Worm (Caenorhabditis elegans) whole organism, early embryonic: ENCODE results near the gene cyp-13A1.
"Not testable (repeated sequence)": the region's sequence is repeated elsewhere in the genome, so short reads cannot be mapped to it uniquely, and the experiment has no call there.

Source experiments
- B0310.2 ChIP-seq: sonication (generic microtip); optimal IDR thresholded peaks from 2 replicates; lab custom pipeline; 2016; ENCODE audit warnings: mild to moderate bottlenecking, missing genetic modification characterization, missing compliant biosample characterization
- F13C5.2 ChIP-seq: sonication (generic microtip); optimal IDR thresholded peaks from 2 replicates; lab custom pipeline; 2017; ENCODE audit warnings: mild to moderate bottlenecking, missing genetic modification characterization, inconsistent platforms, missing compliant biosample characterization
- aly-1 ChIP-seq: sonication (generic microtip); optimal IDR thresholded peaks from 2 replicates; lab custom pipeline; 2016; ENCODE audit warnings: missing genetic modification characterization, missing compliant biosample characterization
- ama-1 ChIP-seq: fragments of 150-350 bp; optimal IDR thresholded peaks from 2 replicates; lab custom pipeline; 2014
- ceh-13 ChIP-seq: fragments of 200-800 bp; sonication (Bioruptor generic); optimal IDR thresholded peaks from 2 replicates; lab custom pipeline; 2018; ENCODE audit warnings: mild to moderate bottlenecking, missing genetic modification characterization, missing compliant biosample characterization
- ceh-36 ChIP-seq: sonication (generic microtip); optimal IDR thresholded peaks from 2 replicates; lab custom pipeline; 2016; ENCODE audit warnings: missing genetic modification characterization, inconsistent platforms, missing compliant biosample characterization
- ets-7 ChIP-seq: sonication (generic microtip); optimal IDR thresholded peaks from 2 replicates; lab custom pipeline; 2016; ENCODE audit warnings: missing genotype, missing genetic modification characterization, missing compliant biosample characterization
- flt-1 ChIP-seq: fragments of 200-800 bp; sonication (Bioruptor generic); IDR thresholded peaks from 2 replicates; pipeline ENCODE4 v1.3.6; 2022; ENCODE audit warnings: missing genetic modification characterization, missing compliant biosample characterization
- hmbx-1 ChIP-seq: sonication (generic microtip); optimal IDR thresholded peaks from 2 replicates; lab custom pipeline; 2016; ENCODE audit warnings: mild to moderate bottlenecking, missing genetic modification characterization, missing compliant biosample characterization
- hmg-4 ChIP-seq: fragments of 200-800 bp; sonication (Bioruptor generic); optimal IDR thresholded peaks from 2 replicates; lab custom pipeline; 2018; ENCODE audit warnings: mild to moderate bottlenecking, missing genetic modification characterization, missing compliant biosample characterization
- hnd-1 ChIP-seq: sonication (generic microtip); optimal IDR thresholded peaks from 2 replicates; lab custom pipeline; 2016; ENCODE audit warnings: missing genetic modification characterization, missing compliant biosample characterization
- pes-1 ChIP-seq: fragments of 200-800 bp; sonication (Bioruptor generic); IDR thresholded peaks from 2 replicates; pipeline ENCODE4 v1.3.6; 2022; ENCODE audit warnings: missing genetic modification reagents, missing genetic modification characterization, missing compliant biosample characterization
- scrt-1 ChIP-seq: fragments of 200-800 bp; sonication (Bioruptor generic); IDR thresholded peaks from 2 replicates; pipeline ENCODE4 v1.3.6; 2022; ENCODE audit warnings: missing genetic modification characterization, missing compliant biosample characterization
- sea-1 ChIP-seq: fragments of 200-800 bp; sonication (Bioruptor generic); conservative IDR thresholded peaks from 2 replicates; pipeline ENCODE4 v1.3.6; 2022; ENCODE audit warnings: missing genetic modification characterization, missing compliant biosample characterization
- tbx-11 ChIP-seq: fragments of 200-800 bp; sonication (Bioruptor generic); IDR thresholded peaks from 2 replicates; pipeline ENCODE4 v1.3.6; 2022; ENCODE audit warnings: missing genetic modification characterization, missing compliant biosample characterization
- tbx-37 ChIP-seq: fragments of 200-800 bp; sonication (Bioruptor generic); conservative IDR thresholded peaks from 2 replicates; pipeline ENCODE4 v1.3.6; 2022; ENCODE audit warnings: missing genetic modification reagents, missing genetic modification characterization, missing compliant biosample characterization
- tra-4 ChIP-seq: sonication (generic microtip); optimal IDR thresholded peaks from 2 replicates; lab custom pipeline; 2017; ENCODE audit warnings: missing genetic modification characterization, missing compliant biosample characterization

Gene cyp-13A1

DNA sequence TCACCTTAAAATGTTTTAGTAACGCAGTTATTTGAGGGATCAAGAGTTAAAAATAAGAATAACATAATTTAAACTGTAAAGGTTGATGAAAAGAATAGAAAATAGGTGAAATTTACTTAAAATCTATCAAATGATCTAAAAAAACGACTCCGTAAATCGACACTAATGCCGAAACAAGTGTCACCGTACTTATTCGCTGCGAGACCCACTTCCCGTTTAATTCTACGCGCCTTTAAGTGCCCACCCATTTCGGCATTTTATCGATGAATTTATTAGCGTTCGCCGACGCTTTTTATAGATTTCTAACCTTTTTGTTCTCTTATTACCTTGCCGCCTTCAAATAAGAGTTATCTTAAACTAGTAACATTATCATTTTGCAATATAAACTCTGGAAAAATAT lies 35.7 kb downstream of the cyp-13A1 start, which contains the start of the genes Y53C12B.1 and nos-3:
TSS of gene Y53C12B.1 (minus strand) at position 10 of the 400 bp plus-strand sequence.
TSS of gene nos-3 (plus strand) at position 248 of the 400 bp plus-strand sequence.
- TF ChIP-seq flt-1 (GFP tag; lab: Robert Waterston, UW): no peak
- TF ChIP-seq aly-1 (tag; lab: Kevin White, UChicago): no peak
- TF ChIP-seq ceh-13: no peak

ce11 chrII:9742784-9743183 lies 39.0 kb downstream of the cyp-13A1 start, which contains the start of gene pno-1:
TSS of gene pno-1 (minus strand) at chrII:9742884.
- no peak for TF ChIP-seq flt-1 (GFP tag; lab: Robert Waterston, UW)
- TF ChIP-seq ets-7 (tag; lab: Kevin White, UChicago): no peak
- TF ChIP-seq pes-1 (GFP tag; lab: Robert Waterston, UW): no peak
- no peak for TF ChIP-seq ceh-36
- TF ChIP-seq sea-1 (GFP tag; lab: Robert Waterston, UW): no peak
- TF ChIP-seq tbx-37: no peak
- no peak for TF ChIP-seq B0310.2 (tag; lab: Kevin White, UChicago)
- no peak for TF ChIP-seq hmbx-1
- TF ChIP-seq tra-4 (tag; lab: Kevin White, UChicago): no peak
- TF ChIP-seq ama-1: no peak
- TF ChIP-seq F13C5.2 (tag; lab: Kevin White, UChicago): no peak
- TF ChIP-seq hmg-4 (GFP tag; lab: Kevin White, UChicago): no peak
- no peak for TF ChIP-seq tbx-11 (GFP tag; lab: Robert Waterston, UW)
- TF ChIP-seq hnd-1 (tag; lab: Kevin White, UChicago): no peak
- TF ChIP-seq ceh-13: no peak
- no peak for TF ChIP-seq aly-1 (tag; lab: Kevin White, UChicago)
- no peak for TF ChIP-seq scrt-1 (GFP tag; lab: Robert Waterston, UW)

DNA sequence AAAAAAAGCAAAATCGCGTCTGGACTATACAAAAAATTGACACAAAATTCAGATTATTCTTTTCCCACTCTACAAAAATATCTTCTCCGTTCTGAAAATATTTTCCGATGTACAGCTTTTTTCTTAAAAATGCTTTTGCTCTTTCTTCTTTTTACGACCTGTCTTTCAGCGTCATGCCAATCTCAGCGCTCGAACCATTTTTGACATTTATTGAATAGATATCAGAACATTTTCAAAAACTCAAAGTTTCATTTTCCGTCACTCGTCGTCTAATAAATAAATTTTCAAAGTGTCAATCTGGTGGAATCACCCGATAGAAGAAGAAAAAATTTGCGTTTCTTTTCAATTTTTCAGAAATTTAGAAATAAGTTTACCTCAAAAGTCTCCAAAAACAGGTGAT lies 40.4 kb downstream of the cyp-13A1 start:
- TF ChIP-seq B0310.2 (tag; lab: Kevin White, UChicago) (no peak), sea-1 (GFP tag; lab: Robert Waterston, UW) (no peak), hmg-4 (GFP tag; lab: Kevin White, UChicago) (no peak), F13C5.2 (tag; lab: Kevin White, UChicago) (no peak), ets-7 (tag; lab: Kevin White, UChicago) (no peak), tra-4 (tag; lab: Kevin White, UChicago) (no peak), tbx-11 (GFP tag; lab: Robert Waterston, UW) (no peak), hnd-1 (tag; lab: Kevin White, UChicago) (no peak), flt-1 (GFP tag; lab: Robert Waterston, UW) (no peak), pes-1 (GFP tag; lab: Robert Waterston, UW) (no peak), ceh-13 (no peak), ceh-36 (no peak), scrt-1 (GFP tag; lab: Robert Waterston, UW) (no peak), hmbx-1 (no peak)

ce11 chrII:9740552-9740951 lies 41.2 kb downstream of the cyp-13A1 start:
- TF ChIP-seq ceh-13 (no peak), hnd-1 (tag; lab: Kevin White, UChicago) (no peak), flt-1 (GFP tag; lab: Robert Waterston, UW) (no peak), hmg-4 (GFP tag; lab: Kevin White, UChicago) (no peak), tbx-37 (no peak), F13C5.2 (tag; lab: Kevin White, UChicago) (no peak), scrt-1 (GFP tag; lab: Robert Waterston, UW) (no peak), ets-7 (tag; lab: Kevin White, UChicago) (no peak), B0310.2 (tag; lab: Kevin White, UChicago) (no peak), tra-4 (tag; lab: Kevin White, UChicago) (no peak), aly-1 (tag; lab: Kevin White, UChicago) (no peak), tbx-11 (GFP tag; lab: Robert Waterston, UW) (no peak), ceh-36 (no peak), sea-1 (GFP tag; lab: Robert Waterston, UW) (no peak)

- no peak for TF ChIP-seq hmg-4 (GFP tag; lab: Kevin White, UChicago)
- TF ChIP-seq hnd-1 (tag; lab: Kevin White, UChicago): no peak
- TF ChIP-seq ets-7 (tag; lab: Kevin White, UChicago): no peak
- TF ChIP-seq pes-1 (GFP tag; lab: Robert Waterston, UW): no peak
- TF ChIP-seq ceh-36: no peak
- no peak for TF ChIP-seq hmbx-1
- no peak for TF ChIP-seq F13C5.2 (tag; lab: Kevin White, UChicago)
- TF ChIP-seq ceh-13: no peak
- TF ChIP-seq ama-1: no peak
- TF ChIP-seq B0310.2 (tag; lab: Kevin White, UChicago): no peak
These were observed 43.0 kb downstream of the cyp-13A1 start for ce11 chrII:9738820-9739219.

- no peak for TF ChIP-seq B0310.2 (tag; lab: Kevin White, UChicago)
- no peak for TF ChIP-seq sea-1 (GFP tag; lab: Robert Waterston, UW)
- TF ChIP-seq scrt-1 (GFP tag; lab: Robert Waterston, UW): no peak
- TF ChIP-seq ceh-36: no peak
- TF ChIP-seq tbx-11 (GFP tag; lab: Robert Waterston, UW): no peak
- TF ChIP-seq hnd-1 (tag; lab: Kevin White, UChicago): no peak
- TF ChIP-seq tra-4 (tag; lab: Kevin White, UChicago): no peak
- TF ChIP-seq tbx-37: no peak
- TF ChIP-seq F13C5.2 (tag; lab: Kevin White, UChicago): no peak
- no peak for TF ChIP-seq hmg-4 (GFP tag; lab: Kevin White, UChicago)
These were observed 46.0 kb downstream of the cyp-13A1 start for ce11 chrII:9735785-9736184.

ce11 chrII:9731810-9732209 lies 50.0 kb downstream of the cyp-13A1 start, which contains the start of gene mab-3:
TSS of gene mab-3 (plus strand) at chrII:9732137.
- not testable (repeated sequence) for TF ChIP-seq hmg-4 (GFP tag; lab: Kevin White, UChicago); ama-1; ceh-13

ce11 chrII:9729866-9730265 lies 51.9 kb downstream of the cyp-13A1 start:
- TF ChIP-seq ama-1 (no peak), scrt-1 (GFP tag; lab: Robert Waterston, UW) (no peak), ets-7 (tag; lab: Kevin White, UChicago) (no peak), hnd-1 (tag; lab: Kevin White, UChicago) (no peak), B0310.2 (tag; lab: Kevin White, UChicago) (no peak)
